Worm (Caenorhabditis elegans): Measurements from ENCODE around the gene nhr-155.

The nhr-155 gene

DNA sequence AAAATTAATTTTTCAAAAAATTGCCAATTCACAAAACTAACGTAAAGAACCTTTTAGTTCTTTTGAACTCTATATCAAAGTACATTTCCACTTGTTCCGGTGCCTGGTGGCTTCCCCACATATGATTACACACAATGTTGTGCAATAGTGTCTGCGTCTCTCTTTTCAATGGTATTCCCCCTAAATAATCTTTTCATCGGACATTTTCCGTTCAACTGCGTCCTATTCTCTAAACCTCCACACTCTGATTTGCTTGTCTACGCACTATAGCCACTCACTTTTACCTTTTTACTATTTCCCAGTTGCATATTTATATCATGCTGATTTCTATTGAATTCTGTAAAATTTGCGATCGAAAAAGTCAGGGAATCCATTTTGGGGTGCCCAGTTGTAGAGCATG is 7.2 kb upstream of the nhr-155 start, which contains the start of gene nhr-58:
TSS of gene nhr-58 (plus strand) at position 214 of the 400 bp plus-strand sequence.
- TF ChIP-seq ceh-36 (tag; optimal IDR thresholded peaks at IDR 0.05) (no peak), sea-1 (GFP tag; conservative IDR thresholded peaks at IDR 0.05) (no peak), aly-1 (tag; optimal IDR thresholded peaks at IDR 0.05) (no peak), ceh-13 (GFP tag; optimal IDR thresholded peaks at IDR 0.05) (no peak), flt-1 (GFP tag; IDR thresholded peaks at IDR 0.05) (no peak)

DNA sequence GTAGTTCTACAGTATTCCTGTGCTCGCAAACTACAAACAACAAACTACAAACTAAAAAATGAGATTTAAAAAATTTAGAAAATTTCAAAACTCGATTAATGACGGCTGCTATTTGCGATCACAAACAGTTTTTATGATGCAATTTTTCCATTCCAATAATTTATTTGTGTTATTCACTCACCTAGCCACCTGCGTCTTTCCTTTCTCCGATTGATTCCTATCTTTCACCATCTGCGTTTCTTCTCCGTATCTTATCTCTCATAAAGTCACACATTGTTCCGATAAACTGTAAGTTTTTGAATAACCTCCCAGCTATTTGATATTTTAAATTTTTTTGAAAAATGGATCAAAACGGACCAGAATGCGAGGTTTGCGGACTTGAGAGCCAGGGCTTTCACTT is 5.1 kb upstream of the nhr-155 start, which contains the start of gene nhr-132:
TSS of gene nhr-132 (plus strand) at position 271 of the 400 bp plus-strand sequence.
- TF ChIP-seq ceh-36 (tag; optimal IDR thresholded peaks at IDR 0.05) (no peak), flt-1 (GFP tag; IDR thresholded peaks at IDR 0.05) (no peak), ets-7 (tag; optimal IDR thresholded peaks at IDR 0.05) (no peak), hmbx-1 (tag; optimal IDR thresholded peaks at IDR 0.05) (no peak), aly-1 (tag; optimal IDR thresholded peaks at IDR 0.05) (no peak), hmg-4 (GFP tag; optimal IDR thresholded peaks at IDR 0.05) (no peak), tbx-37 (GFP tag; conservative IDR thresholded peaks at IDR 0.05) (no peak), hnd-1 (tag; optimal IDR thresholded peaks at IDR 0.05) (no peak), B0310.2 (tag; optimal IDR thresholded peaks at IDR 0.05) (no peak), pes-1 (GFP tag; IDR thresholded peaks at IDR 0.05) (no peak), F13C5.2 (tag; optimal IDR thresholded peaks at IDR 0.05) (no peak), tra-4 (tag; optimal IDR thresholded peaks at IDR 0.05) (no peak), tbx-11 (GFP tag; IDR thresholded peaks at IDR 0.05) (no peak), sea-1 (GFP tag; conservative IDR thresholded peaks at IDR 0.05) (no peak), ceh-13 (GFP tag; optimal IDR thresholded peaks at IDR 0.05) (no peak), ama-1 (optimal IDR thresholded peaks at IDR 0.05) (no peak), scrt-1 (GFP tag; IDR thresholded peaks at IDR 0.05) (no peak)

DNA sequence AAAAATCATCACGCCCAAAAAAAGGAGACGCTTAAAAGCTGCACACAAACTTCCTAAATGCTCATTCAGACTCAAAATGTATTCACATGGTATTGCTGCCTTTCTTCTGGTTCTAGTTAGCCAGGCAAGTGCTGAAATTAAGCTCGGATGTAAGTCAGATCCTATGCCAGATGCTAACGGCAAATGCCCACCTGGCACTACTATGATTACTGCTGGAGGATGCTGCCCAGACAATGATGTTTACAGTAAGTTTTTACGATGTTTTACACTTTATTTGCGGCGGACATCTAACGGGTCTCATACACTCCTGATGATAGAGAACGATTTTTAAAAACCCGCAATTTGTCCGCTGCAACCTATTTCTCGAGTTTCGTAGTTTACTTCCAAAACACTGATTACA is 2.7 kb upstream of the nhr-155 start, which contains the start of gene C14C6.5:
TSS of gene C14C6.5 (plus strand) at position 58 of the 400 bp plus-strand sequence.
- TF ChIP-seq ceh-13 (GFP tag; optimal IDR thresholded peaks at IDR 0.05) = no peak
- TF ChIP-seq hmg-4 (GFP tag; optimal IDR thresholded peaks at IDR 0.05) = no peak
- TF ChIP-seq hnd-1 (tag; optimal IDR thresholded peaks at IDR 0.05) = no peak
- TF ChIP-seq pes-1 (GFP tag; IDR thresholded peaks at IDR 0.05) = no peak
- TF ChIP-seq ets-7 (tag; optimal IDR thresholded peaks at IDR 0.05) = no peak
- no peak for TF ChIP-seq tbx-11 (GFP tag; IDR thresholded peaks at IDR 0.05)
- no peak for TF ChIP-seq scrt-1 (GFP tag; IDR thresholded peaks at IDR 0.05)
- TF ChIP-seq aly-1 (tag; optimal IDR thresholded peaks at IDR 0.05) = no peak
- TF ChIP-seq B0310.2 (tag; optimal IDR thresholded peaks at IDR 0.05) = no peak
- no peak for TF ChIP-seq ama-1 (optimal IDR thresholded peaks at IDR 0.05)
- no peak for TF ChIP-seq hmbx-1 (tag; optimal IDR thresholded peaks at IDR 0.05)

DNA sequence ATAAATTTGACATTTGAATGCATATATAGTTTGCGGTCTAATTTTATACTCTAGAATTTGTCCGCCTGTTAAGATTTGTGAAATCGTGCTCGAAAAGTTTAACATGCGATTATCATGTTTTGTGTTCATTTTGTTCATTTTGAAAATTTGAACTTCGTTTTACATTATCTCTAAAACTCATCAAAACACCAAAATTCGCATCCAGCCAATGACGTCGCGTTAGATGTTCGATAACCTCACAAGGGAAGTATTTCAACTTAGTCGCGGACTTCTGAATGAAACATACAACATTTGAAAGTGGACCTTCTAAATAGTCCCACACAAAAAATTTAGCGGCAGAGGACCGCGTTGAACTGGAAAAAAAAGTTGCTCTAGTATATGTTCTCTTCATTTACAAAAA is 2.2 kb downstream of the nhr-155 start:
- TF ChIP-seq tbx-37 (GFP tag; conservative IDR thresholded peaks at IDR 0.05) (no peak), ceh-36 (tag; optimal IDR thresholded peaks at IDR 0.05) (no peak), F13C5.2 (tag; optimal IDR thresholded peaks at IDR 0.05) (no peak), hmbx-1 (tag; optimal IDR thresholded peaks at IDR 0.05) (no peak), tra-4 (tag; optimal IDR thresholded peaks at IDR 0.05) (no peak)

DNA sequence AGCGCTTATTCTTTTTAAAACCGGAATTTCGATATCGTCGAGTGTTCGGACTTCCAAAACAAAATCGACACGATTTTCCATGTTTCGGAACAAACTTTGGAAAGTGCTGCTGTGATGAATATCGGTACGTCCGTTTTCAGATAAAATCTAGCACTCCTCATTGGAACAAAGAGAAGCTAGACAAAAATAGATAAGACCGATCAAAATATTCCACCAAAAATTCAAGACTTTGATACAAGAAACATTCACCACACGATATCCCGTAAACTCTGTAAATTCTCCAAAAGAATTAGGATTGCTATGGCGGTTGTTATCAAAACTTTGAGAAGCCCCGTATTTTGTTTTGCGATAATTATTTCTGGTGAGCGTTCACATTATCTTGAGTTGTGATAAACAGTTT is 3.9 kb downstream of the nhr-155 start, which contains the start of gene C14C6.3:
TSS of gene C14C6.3 (plus strand) at position 301 of the 400 bp plus-strand sequence.
- TF ChIP-seq tbx-11 (GFP tag; IDR thresholded peaks at IDR 0.05) (no peak), hmg-4 (GFP tag; optimal IDR thresholded peaks at IDR 0.05) (no peak)

DNA sequence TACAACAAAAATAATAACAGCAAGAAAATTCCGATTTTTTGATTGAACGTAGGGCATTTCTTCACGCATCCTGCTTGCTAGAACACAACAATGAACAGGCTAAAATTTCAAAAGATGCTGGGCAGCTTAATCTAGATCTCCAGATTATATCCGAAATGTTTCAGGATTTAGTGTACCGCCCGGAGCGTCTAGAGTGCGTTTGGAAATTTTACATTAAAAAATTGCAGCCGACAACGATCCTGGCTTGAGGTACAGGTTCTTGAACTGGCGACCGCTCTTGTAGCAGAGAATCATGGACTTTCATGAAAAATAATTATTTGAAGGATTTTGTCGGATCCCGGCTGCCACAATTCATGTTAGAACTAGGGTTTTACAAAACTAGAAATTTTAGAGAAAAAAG is 8.7 kb downstream of the nhr-155 start, which contains the start of gene C14C6.6:
TSS of gene C14C6.6 (minus strand) at position 101 of the 400 bp plus-strand sequence.
- TF ChIP-seq scrt-1 (GFP tag; IDR thresholded peaks at IDR 0.05) (no peak), tbx-37 (GFP tag; conservative IDR thresholded peaks at IDR 0.05) (no peak), hmg-4 (GFP tag; optimal IDR thresholded peaks at IDR 0.05) (no peak), aly-1 (tag; optimal IDR thresholded peaks at IDR 0.05) (no peak), F13C5.2 (tag; optimal IDR thresholded peaks at IDR 0.05) (no peak), hmbx-1 (tag; optimal IDR thresholded peaks at IDR 0.05) (no peak), sea-1 (GFP tag; conservative IDR thresholded peaks at IDR 0.05) (no peak), ama-1 (optimal IDR thresholded peaks at IDR 0.05) (no peak), hnd-1 (tag; optimal IDR thresholded peaks at IDR 0.05) (no peak), ets-7 (tag; optimal IDR thresholded peaks at IDR 0.05) (no peak), B0310.2 (tag; optimal IDR thresholded peaks at IDR 0.05) (no peak), ceh-36 (tag; optimal IDR thresholded peaks at IDR 0.05) (no peak)

DNA sequence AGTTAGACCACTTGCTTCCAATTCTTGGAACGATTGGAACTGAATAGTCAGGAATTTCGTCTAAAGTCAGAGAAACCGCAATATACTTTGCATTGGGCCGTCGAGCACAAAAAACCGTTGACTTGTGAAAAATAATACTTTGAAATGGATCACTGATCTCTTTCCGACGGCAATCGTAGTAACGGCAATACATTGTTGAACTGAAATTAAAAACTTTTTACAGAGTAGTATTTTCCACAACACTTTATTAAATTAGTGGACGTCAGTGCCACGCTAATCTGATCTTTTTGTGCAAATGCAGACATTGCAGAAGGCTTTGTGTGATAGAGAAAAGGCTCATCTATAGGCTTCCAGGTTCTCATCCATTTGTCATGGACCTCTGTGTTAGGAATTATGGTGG is 13.1 kb downstream of the nhr-155 start:
- no peak for TF ChIP-seq scrt-1 (GFP tag; IDR thresholded peaks at IDR 0.05)
- TF ChIP-seq hmg-4 (GFP tag; optimal IDR thresholded peaks at IDR 0.05) = no peak
- no peak for TF ChIP-seq aly-1 (tag; optimal IDR thresholded peaks at IDR 0.05)
- TF ChIP-seq ceh-36 (tag; optimal IDR thresholded peaks at IDR 0.05) = no peak
- TF ChIP-seq tbx-37 (GFP tag; conservative IDR thresholded peaks at IDR 0.05) = no peak
- TF ChIP-seq ceh-13 (GFP tag; optimal IDR thresholded peaks at IDR 0.05) = no peak
- TF ChIP-seq ama-1 (optimal IDR thresholded peaks at IDR 0.05) = no peak
- no peak for TF ChIP-seq flt-1 (GFP tag; IDR thresholded peaks at IDR 0.05)
- TF ChIP-seq hmbx-1 (tag; optimal IDR thresholded peaks at IDR 0.05) = no peak

DNA sequence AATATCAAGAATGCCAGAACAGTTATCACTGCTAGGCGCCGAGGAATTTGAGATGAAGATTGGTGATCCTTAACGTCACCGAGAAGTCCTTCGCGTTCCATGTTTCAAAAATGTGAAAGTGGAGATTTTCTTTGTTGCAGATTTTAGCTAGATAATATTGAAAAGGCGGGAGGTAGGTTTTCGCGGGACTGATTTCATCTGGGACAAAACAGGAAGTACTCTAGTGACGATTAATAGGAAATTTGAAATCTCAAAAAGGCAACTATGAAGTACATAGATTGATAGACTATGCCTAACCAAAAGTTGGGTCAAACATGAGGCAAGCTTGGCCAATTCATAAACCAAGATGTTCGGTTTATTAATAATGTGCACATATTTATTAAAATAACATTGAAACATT is 13.8 kb downstream of the nhr-155 start, which contains the start of gene C14C6.8:
TSS of gene C14C6.8 (minus strand) at position 101 of the 400 bp plus-strand sequence.
- TF ChIP-seq sea-1 (GFP tag; conservative IDR thresholded peaks at IDR 0.05) (no peak), hmbx-1 (tag; optimal IDR thresholded peaks at IDR 0.05) (no peak), pes-1 (GFP tag; IDR thresholded peaks at IDR 0.05) (no peak), tbx-11 (GFP tag; IDR thresholded peaks at IDR 0.05) (no peak), scrt-1 (GFP tag; IDR thresholded peaks at IDR 0.05) (no peak), tbx-37 (GFP tag; conservative IDR thresholded peaks at IDR 0.05) (no peak), ets-7 (tag; optimal IDR thresholded peaks at IDR 0.05) (no peak), ceh-36 (tag; optimal IDR thresholded peaks at IDR 0.05) (no peak), ceh-13 (GFP tag; optimal IDR thresholded peaks at IDR 0.05) (no peak), hmg-4 (GFP tag; optimal IDR thresholded peaks at IDR 0.05) (no peak), B0310.2 (tag; optimal IDR thresholded peaks at IDR 0.05) (no peak), flt-1 (GFP tag; IDR thresholded peaks at IDR 0.05) (no peak), hnd-1 (tag; optimal IDR thresholded peaks at IDR 0.05) (no peak), ama-1 (optimal IDR thresholded peaks at IDR 0.05) (no peak), tra-4 (tag; optimal IDR thresholded peaks at IDR 0.05) (no peak), F13C5.2 (tag; optimal IDR thresholded peaks at IDR 0.05) (no peak), aly-1 (tag; optimal IDR thresholded peaks at IDR 0.05) (no peak)

Data from whole organism, early embryonic.